Worm (Caenorhabditis elegans) whole organism, L4/young adult: Measurements from ENCODE around the gene lsm-1.

Experiments
- W03F9.2 ChIP-seq: fragments of 150-350 bp; optimal IDR thresholded peaks from 2 replicates; lab custom pipeline; 2014; ENCODE audit warnings: missing biosample characterization, missing genetic modification characterization
- dao-5 ChIP-seq: sonication (generic microtip); optimal IDR thresholded peaks from 2 replicates; lab custom pipeline; 2016; ENCODE audit warnings: missing genotype, missing genetic modification characterization, moderate library complexity, missing compliant biosample characterization
- him-1 ChIP-seq: sonication (generic microtip); optimal IDR thresholded peaks from 2 replicates; lab custom pipeline; 2016; ENCODE audit warnings: missing genotype, missing genetic modification reagents, missing genetic modification characterization, missing compliant biosample characterization

DNA sequence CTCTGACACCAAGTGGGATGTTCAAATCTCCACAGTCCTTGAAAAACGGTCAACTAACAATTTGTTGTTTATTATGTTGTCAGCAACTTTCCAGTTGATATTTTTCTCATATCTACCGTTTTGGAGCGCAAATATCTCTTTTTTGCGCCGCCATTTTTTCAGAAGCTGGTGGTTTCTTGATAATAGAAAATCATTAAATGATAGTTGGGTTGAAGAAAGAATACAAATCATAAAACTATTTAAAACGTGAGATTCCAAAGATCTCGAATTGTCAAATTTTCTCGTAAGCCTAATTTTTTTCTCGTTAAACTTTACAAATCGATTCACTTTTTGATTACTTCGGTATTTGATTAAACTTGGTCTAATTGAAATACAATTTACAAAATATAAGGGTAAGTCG lies 34.3 kb upstream of the lsm-1 start, which contains the start of gene rpl-42:
- TF ChIP-seq W03F9.2 (tag; lab: Kevin White, UChicago) (no peak), him-1 (no peak), dao-5 (tag; lab: Kevin White, UChicago) (no peak)
